Worm (Caenorhabditis elegans): ENCODE measurements around the gene C35A5.8.

DNA sequence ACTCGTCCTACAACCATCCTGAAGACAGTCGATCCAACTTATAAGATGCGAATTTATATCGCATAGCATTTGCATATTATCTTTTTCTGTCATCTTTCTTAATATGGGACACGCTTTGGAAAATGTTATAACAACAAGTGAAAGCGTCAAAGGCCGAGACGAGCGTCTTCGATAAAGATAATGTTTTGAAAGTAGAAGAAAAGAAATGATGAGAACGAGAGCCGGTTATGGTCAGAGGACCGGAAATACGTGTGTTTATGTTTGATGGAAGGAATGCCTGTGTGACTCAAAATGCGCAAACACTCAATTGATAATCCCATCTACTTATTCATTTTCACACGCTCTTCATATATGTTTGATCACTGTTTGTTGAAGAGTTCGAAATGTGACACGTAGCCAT lies 22.7 kb downstream of the C35A5.8 start, which contains the start of gene C35A5.11:
- TF ChIP-seq K02D7.2 (tag; optimal IDR thresholded peaks at IDR 0.05) (no peak), fkh-10 (GFP tag; optimal IDR thresholded peaks at IDR 0.05) (no peak), pqm-1 (tag; optimal IDR thresholded peaks at IDR 0.05) (no peak), dve-1 (tag; optimal IDR thresholded peaks at IDR 0.05) (no peak), C08G9.2 (tag; optimal IDR thresholded peaks at IDR 0.05) (no peak), sdc-2 (tag; optimal IDR thresholded peaks at IDR 0.05) (no peak), madf-2 (tag; optimal IDR thresholded peaks at IDR 0.05) (no peak), hlh-15 (tag; optimal IDR thresholded peaks at IDR 0.05) (no peak), ama-1 (optimal IDR thresholded peaks at IDR 0.05) (no peak), pha-4 (tag; optimal IDR thresholded peaks at IDR 0.05) (no peak), K09A11.1 (tag; optimal IDR thresholded peaks at IDR 0.05; ENCODE audit: insufficient read depth) (no peak), elt-2 (tag; optimal IDR thresholded peaks at IDR 0.05) (no peak)

All from whole organism, late embryonic.